Worm (Caenorhabditis elegans) whole organism, young adult: ENCODE measurements around the gene F40D4.13.

Source experiments
- B0336.3 ChIP-seq: fragments of 200-800 bp; sonication (Bioruptor generic); IDR thresholded peaks from 2 replicates; pipeline ENCODE4 v1.3.6; 2022; ENCODE audit warnings: missing genetic modification characterization, missing compliant biosample characterization
- F52B5.7 ChIP-seq: sonication (generic microtip); optimal IDR thresholded peaks from 2 replicates; lab custom pipeline; 2016; ENCODE audit warnings: mild to moderate bottlenecking, missing genetic modification characterization, missing compliant biosample characterization
- T26A5.8 ChIP-seq: sonication (generic microtip); optimal IDR thresholded peaks from 2 replicates; lab custom pipeline; 2016; ENCODE audit warnings: missing genetic modification characterization, missing compliant biosample characterization
- Y53F4B.3 ChIP-seq: fragments of 200-800 bp; sonication (Bioruptor generic); IDR thresholded peaks from 2 replicates; pipeline ENCODE4 v1.3.6; 2022; ENCODE audit warnings: missing genetic modification reagents, missing genetic modification characterization, missing compliant biosample characterization
- Y95B8A.8 ChIP-seq: fragments of 200-800 bp; sonication (Bioruptor generic); IDR thresholded peaks from 2 replicates; pipeline ENCODE4 v1.3.6; 2022; ENCODE audit warnings: missing genetic modification reagents, missing genetic modification characterization, missing compliant biosample characterization
- akir-1 ChIP-seq: fragments of 200-800 bp; sonication (Bioruptor generic); optimal IDR thresholded peaks from 2 replicates; lab custom pipeline; 2018; ENCODE audit warnings: mild to moderate bottlenecking, missing genetic modification characterization, moderate library complexity, missing compliant biosample characterization
- ama-1 ChIP-seq, 3 experiments: fragments of 150-350 bp in 1 of 3; sonication (generic microtip) in 2 of 3; optimal IDR thresholded peaks; 2 replicates each; lab custom pipeline; 2014 to 2018; ENCODE audit warnings: missing biosample characterization in 2 of 3, missing genetic modification characterization in 2 of 3, missing genetic modification reagents in 2 of 3
- atf-7 ChIP-seq: sonication (generic microtip); optimal IDR thresholded peaks from 2 replicates; lab custom pipeline; 2017; ENCODE audit warnings: mild to moderate bottlenecking, missing genetic modification characterization, missing compliant biosample characterization
- attf-3 ChIP-seq: fragments of 200-800 bp; sonication (Bioruptor generic); conservative IDR thresholded peaks from 2 replicates; pipeline ENCODE4 v1.3.6; 2022; ENCODE audit warnings: missing genetic modification reagents, missing genetic modification characterization, missing compliant biosample characterization
- attf-5 ChIP-seq: fragments of 200-800 bp; sonication (Bioruptor generic); optimal IDR thresholded peaks from 2 replicates; lab custom pipeline; 2018; ENCODE audit warnings: mild to moderate bottlenecking, missing genetic modification characterization, missing compliant biosample characterization
- bed-2 ChIP-seq: fragments of 200-800 bp; sonication (Bioruptor generic); IDR thresholded peaks from 2 replicates; pipeline ENCODE4 v1.3.6; 2022; ENCODE audit warnings: missing genetic modification reagents, missing genetic modification characterization, missing compliant biosample characterization
- cebp-1 ChIP-seq, 2 experiments: fragments of 200-800 bp in 1 of 2; sonication (Bioruptor generic) in 1 of 2; sonication (generic microtip) in 1 of 2; IDR thresholded peaks in 1 of 2; optimal IDR thresholded peaks in 1 of 2; 2 replicates each; pipeline versions ENCODE4 v1.3.6 to Lab custom; 2017 to 2022; ENCODE audit warnings: missing compliant biosample characterization in 2 of 2, missing genetic modification characterization in 2 of 2, mild to moderate bottlenecking in 1 of 2, missing genetic modification reagents in 1 of 2, moderate library complexity in 1 of 2
- ceh-40 ChIP-seq: fragments of 200-800 bp; sonication (Bioruptor generic); IDR thresholded peaks from 2 replicates; pipeline ENCODE4 v1.3.6; 2022; ENCODE audit warnings: missing genetic modification characterization, missing compliant biosample characterization
- ceh-79 ChIP-seq: sonication (generic microtip); optimal IDR thresholded peaks from 2 replicates; lab custom pipeline; 2017; ENCODE audit warnings: mild to moderate bottlenecking, missing genetic modification characterization, missing compliant biosample characterization
- ceh-91 ChIP-seq: fragments of 200-800 bp; sonication (Bioruptor generic); IDR thresholded peaks from 2 replicates; pipeline ENCODE4 v1.3.6; 2022; ENCODE audit warnings: missing genetic modification reagents, missing genetic modification characterization, missing compliant biosample characterization
- chd-7 ChIP-seq: sonication (generic microtip); optimal IDR thresholded peaks from 2 replicates; lab custom pipeline; 2016; ENCODE audit warnings: mild to moderate bottlenecking, missing genetic modification characterization, moderate library complexity, missing compliant biosample characterization
- dpff-1 ChIP-seq: sonication (generic microtip); optimal IDR thresholded peaks from 2 replicates; lab custom pipeline; 2017; ENCODE audit warnings: mild to moderate bottlenecking, missing genetic modification characterization, missing compliant biosample characterization
- egl-18 ChIP-seq: fragments of 200-800 bp; sonication (Bioruptor generic); IDR thresholded peaks from 2 replicates; pipeline ENCODE4 v1.3.6; 2022; ENCODE audit warnings: missing genetic modification reagents, missing genetic modification characterization, missing compliant biosample characterization
- ets-4 ChIP-seq: fragments of 200-800 bp; sonication (Bioruptor generic); optimal IDR thresholded peaks from 2 replicates; lab custom pipeline; 2018; ENCODE audit warnings: mild to moderate bottlenecking, missing genetic modification characterization, missing compliant biosample characterization
- him-1 ChIP-seq: sonication (generic microtip); optimal IDR thresholded peaks from 2 replicates; lab custom pipeline; 2016; ENCODE audit warnings: missing genotype, missing genetic modification reagents, missing genetic modification characterization, missing compliant biosample characterization
- hlh-12 ChIP-seq: sonication (generic microtip); optimal IDR thresholded peaks from 2 replicates; lab custom pipeline; 2016; ENCODE audit warnings: missing genetic modification characterization, missing compliant biosample characterization
- hrde-1 ChIP-seq: sonication (generic microtip); optimal IDR thresholded peaks from 2 replicates; lab custom pipeline; 2016; ENCODE audit warnings: missing genetic modification characterization, mild to moderate bottlenecking, missing compliant biosample characterization, moderate library complexity, missing genotype, missing genetic modification reagents, borderline replicate concordance
- lir-1 ChIP-seq: fragments of 200-800 bp; sonication (Bioruptor generic); conservative IDR thresholded peaks from 2 replicates; pipeline ENCODE4 v1.3.6; 2022; ENCODE audit warnings: missing genetic modification reagents, missing genetic modification characterization, missing compliant biosample characterization
- mel-28 ChIP-seq: sonication (generic microtip); optimal IDR thresholded peaks from 2 replicates; lab custom pipeline; 2016; ENCODE audit warnings: borderline replicate concordance, mild to moderate bottlenecking, missing genetic modification characterization, missing compliant biosample characterization
- mes-4 ChIP-seq: sonication (generic microtip); optimal IDR thresholded peaks from 2 replicates; lab custom pipeline; 2016; ENCODE audit warnings: missing genotype, missing genetic modification characterization, missing compliant biosample characterization
- mxl-1 ChIP-seq: sonication (generic microtip); optimal IDR thresholded peaks from 2 replicates; lab custom pipeline; 2016; ENCODE audit warnings: missing genetic modification characterization, missing compliant biosample characterization
- nfya-2 ChIP-seq: fragments of 200-800 bp; sonication (Bioruptor generic); IDR thresholded peaks from 2 replicates; pipeline ENCODE4 v1.3.6; 2022; ENCODE audit warnings: missing genetic modification reagents, missing genetic modification characterization, missing compliant biosample characterization
- nhr-120 ChIP-seq: fragments of 200-800 bp; sonication (Bioruptor generic); IDR thresholded peaks from 2 replicates; pipeline ENCODE4 v1.3.6; 2022; ENCODE audit warnings: missing genetic modification characterization, missing compliant biosample characterization
- nhr-80 ChIP-seq: sonication (generic microtip); optimal IDR thresholded peaks from 2 replicates; lab custom pipeline; 2016; ENCODE audit warnings: missing genetic modification characterization, missing compliant biosample characterization
- nhr-90 ChIP-seq: sonication (generic microtip); optimal IDR thresholded peaks from 2 replicates; lab custom pipeline; 2016; ENCODE audit warnings: missing genotype, mild to moderate bottlenecking, missing genetic modification characterization, missing compliant biosample characterization
- repo-1 ChIP-seq: sonication (generic microtip); optimal IDR thresholded peaks from 2 replicates; lab custom pipeline; 2017; ENCODE audit warnings: mild to moderate bottlenecking, missing genetic modification characterization, missing compliant biosample characterization
- sptf-2 ChIP-seq: fragments of 200-800 bp; sonication (Bioruptor generic); optimal IDR thresholded peaks from 2 replicates; lab custom pipeline; 2018; ENCODE audit warnings: mild to moderate bottlenecking, missing genetic modification characterization, missing compliant biosample characterization
- tbp1 ChIP-seq: fragments of 200-800 bp; sonication (Bioruptor generic); optimal IDR thresholded peaks from 2 replicates; lab custom pipeline; 2018; ENCODE audit warnings: mild to moderate bottlenecking, missing genetic modification characterization, missing compliant biosample characterization
- ztf-18 ChIP-seq: sonication (generic microtip); optimal IDR thresholded peaks from 2 replicates; lab custom pipeline; 2016; ENCODE audit warnings: missing genotype, mild to moderate bottlenecking, missing genetic modification characterization, missing compliant biosample characterization
- ztf-26 ChIP-seq: sonication (generic microtip); optimal IDR thresholded peaks from 2 replicates; lab custom pipeline; 2017; ENCODE audit warnings: missing genetic modification characterization, missing compliant biosample characterization
- ztf-28 ChIP-seq: fragments of 200-800 bp; sonication (Bioruptor generic); IDR thresholded peaks from 2 replicates; pipeline ENCODE4 v1.3.6; 2022; ENCODE audit warnings: missing genetic modification reagents, missing genetic modification characterization, missing compliant biosample characterization
- ztf-3 ChIP-seq: fragments of 200-800 bp; sonication (Bioruptor generic); optimal IDR thresholded peaks from 2 replicates; lab custom pipeline; 2018; ENCODE audit warnings: mild to moderate bottlenecking, missing genetic modification characterization, missing compliant biosample characterization

The F40D4.13 gene

DNA sequence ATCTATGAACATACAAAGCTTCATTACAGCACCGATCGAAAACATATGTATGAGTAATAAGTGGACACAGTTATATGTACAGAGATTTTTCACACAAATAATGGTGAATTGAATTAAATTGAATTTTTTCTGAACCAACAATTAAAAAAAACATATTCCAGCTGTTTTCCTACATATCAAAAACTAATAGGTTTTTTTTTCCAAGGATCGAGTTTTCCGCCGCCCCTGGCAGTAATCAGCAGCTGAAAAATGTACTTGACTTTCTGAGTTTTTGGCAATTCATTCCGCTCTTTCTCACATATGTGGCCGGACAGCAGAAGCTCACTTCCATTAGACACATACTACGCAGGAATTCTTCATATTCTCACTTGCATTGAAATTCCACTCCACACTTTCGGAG, 21.4 kb upstream of the F40D4.13 start, which contains the start of gene srh-174 (continued):
- no peak for TF ChIP-seq attf-5 (GFP tag; lab: Kevin White, UChicago)
- TF ChIP-seq mel-28 (tag; lab: Kevin White, UChicago), result no peak
- no peak for TF ChIP-seq ceh-79 (tag; lab: Kevin White, UChicago)
- TF ChIP-seq bed-2, result no peak
- TF ChIP-seq ets-4 (GFP tag; lab: Kevin White, UChicago), result no peak

DNA sequence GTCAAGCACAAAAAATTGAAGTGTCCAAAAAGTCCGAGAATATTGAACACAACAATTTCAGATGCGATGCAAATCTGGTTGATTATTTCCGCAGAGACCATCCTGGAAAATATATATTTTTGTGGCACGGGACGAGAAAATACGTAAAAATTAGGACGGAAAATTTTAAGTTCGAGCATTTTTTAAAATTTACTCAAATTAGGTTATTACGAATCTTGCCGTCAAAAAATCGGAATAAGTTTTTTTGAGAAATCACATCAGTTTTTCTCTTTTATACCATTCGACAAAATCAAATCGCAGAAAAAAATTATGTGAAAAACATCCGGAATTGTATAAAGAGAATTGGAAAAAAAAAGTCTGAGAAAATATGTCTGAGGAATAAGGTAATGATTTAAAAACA, 20.9 kb upstream of the F40D4.13 start, which contains the start of gene srsx-1:
TSS of gene srsx-1 (minus strand) at position 101 of the 400 bp plus-strand sequence.
- no peak for TF ChIP-seq lir-1 (GFP tag; lab: Robert Waterston, UW)
- no peak for TF ChIP-seq him-1
- TF ChIP-seq chd-7 (tag; lab: Kevin White, UChicago), result no peak
- no peak for TF ChIP-seq Y95B8A.8 (GFP tag; lab: Robert Waterston, UW)
- no peak for TF ChIP-seq ztf-28 (GFP tag; lab: Robert Waterston, UW)
- TF ChIP-seq tbp1 (GFP tag; lab: Kevin White, UChicago), result no peak
- no peak for TF ChIP-seq repo-1 (tag; lab: Kevin White, UChicago)
- no peak for TF ChIP-seq F52B5.7 (tag; lab: Kevin White, UChicago)
- TF ChIP-seq ceh-79 (tag; lab: Kevin White, UChicago), result no peak
- TF ChIP-seq mxl-1 (tag; lab: Kevin White, UChicago), result no peak
- TF ChIP-seq ztf-3, result no peak
- no peak for TF ChIP-seq attf-3 (GFP tag; lab: Robert Waterston, UW)
- TF ChIP-seq nhr-90 (tag; lab: Kevin White, UChicago), result no peak
- no peak for TF ChIP-seq ama-1 (optimal IDR thresholded peaks at IDR 0.05; lab: Kevin White, UChicago)
- TF ChIP-seq ama-1 (GFP tag; optimal IDR thresholded peaks at IDR 0.05; lab: Kevin White, UChicago), result no peak
- TF ChIP-seq, all 124 proteins: peak for 0

DNA sequence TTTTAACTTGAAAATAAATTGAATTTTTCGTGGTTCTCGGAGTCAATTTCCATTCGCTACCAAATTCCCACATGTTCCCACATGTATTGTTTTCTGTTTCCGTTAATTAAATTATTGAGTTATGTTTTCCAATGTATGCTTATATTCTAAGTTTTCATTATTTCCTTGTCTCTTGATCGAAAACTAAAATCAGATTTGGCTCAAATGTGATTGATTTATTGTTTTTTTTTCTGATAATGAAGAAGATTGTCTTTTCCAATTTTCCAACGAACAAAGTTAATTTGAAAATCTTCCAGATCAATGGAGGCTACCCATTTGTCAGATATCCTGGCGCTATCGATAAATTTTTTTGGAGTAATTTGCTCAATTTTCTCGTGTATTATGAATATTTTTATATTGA, 16.7 kb upstream of the F40D4.13 start, which contains the start of gene srbc-25:
TSS of gene srbc-25 (plus strand) at position 301 of the 400 bp plus-strand sequence.
- TF ChIP-seq chd-7 (tag; lab: Kevin White, UChicago) (no peak), akir-1 (no peak), nhr-80 (tag; lab: Kevin White, UChicago) (no peak), hlh-12 (tag; lab: Kevin White, UChicago) (no peak), mel-28 (tag; lab: Kevin White, UChicago) (no peak), Y53F4B.3 (no peak), nhr-120 (no peak), hrde-1 (no peak), mes-4 (tag; lab: Kevin White, UChicago) (no peak)
- TF ChIP-seq, all 124 proteins: peak for 0

DNA sequence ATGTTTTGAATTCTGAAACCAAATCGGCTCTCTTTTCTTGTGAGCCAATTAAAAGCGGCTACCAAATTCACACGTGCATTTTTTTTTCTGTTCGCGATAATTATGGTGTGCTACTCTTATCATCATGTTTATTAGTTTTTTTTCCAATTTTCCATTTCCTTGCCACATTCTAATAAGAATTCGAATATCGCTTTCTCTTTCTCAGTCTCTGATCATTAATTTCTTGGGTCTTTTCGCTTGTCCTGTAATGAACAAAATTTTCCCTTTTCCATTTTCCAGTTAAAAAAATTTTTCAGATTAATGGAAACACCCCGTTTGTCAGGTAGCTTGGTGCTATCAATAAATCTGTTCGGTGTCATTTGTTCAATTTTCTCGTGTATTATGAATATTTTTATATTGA, 14.5 kb upstream of the F40D4.13 start, which contains the start of gene srbc-26:
TSS of gene srbc-26 (plus strand) at position 301 of the 400 bp plus-strand sequence.
- TF ChIP-seq ceh-40 (GFP tag; lab: Robert Waterston, UW) (no peak), B0336.3 (no peak), mxl-1 (tag; lab: Kevin White, UChicago) (no peak), ztf-18 (no peak), ceh-79 (tag; lab: Kevin White, UChicago) (no peak), ama-1 (optimal IDR thresholded peaks at IDR 0.05; lab: Kevin White, UChicago) (no peak), ama-1 (GFP tag; optimal IDR thresholded peaks at IDR 0.05; lab: Kevin White, UChicago) (no peak), ceh-91 (GFP tag; lab: Robert Waterston, UW) (no peak), cebp-1 (GFP tag; IDR thresholded peaks at IDR 0.05; lab: Robert Waterston, UW) (no peak), cebp-1 (tag; optimal IDR thresholded peaks at IDR 0.05; lab: Kevin White, UChicago) (no peak), T26A5.8 (tag; lab: Kevin White, UChicago) (no peak), ztf-26 (tag; lab: Kevin White, UChicago) (no peak), mes-4 (tag; lab: Kevin White, UChicago) (no peak), nfya-2 (no peak), dpff-1 (tag; lab: Kevin White, UChicago) (no peak), sptf-2 (GFP tag; lab: Kevin White, UChicago) (no peak), egl-18 (GFP tag; lab: Robert Waterston, UW) (no peak), atf-7 (no peak)
- TF ChIP-seq, all 124 proteins: peak for 0
